Worm (Caenorhabditis elegans) whole organism, L4 larva: ENCODE data around the gene str-73.
"Not testable (repeated sequence)": the region's sequence is repeated elsewhere in the genome, so short reads cannot be mapped to it uniquely, and the experiment has no call there.

ENCODE experiments used
- F37D6.2 ChIP-seq: sonication (generic microtip); optimal IDR thresholded peaks from 2 replicates; lab custom pipeline; 2016; ENCODE audit warnings: mild to moderate bottlenecking, missing genetic modification characterization, missing compliant biosample characterization
- Y75B8A.6 ChIP-seq: fragments of 200-800 bp; sonication (Bioruptor generic); IDR thresholded peaks from 2 replicates; pipeline ENCODE4 v1.3.6; 2022; ENCODE audit warnings: missing genetic modification reagents, missing genetic modification characterization, missing compliant biosample characterization
- ZK337.2 ChIP-seq: fragments of 200-800 bp; sonication (Bioruptor generic); IDR thresholded peaks from 2 replicates; pipeline ENCODE4 v1.3.6; 2022; ENCODE audit warnings: missing genetic modification reagents, missing genetic modification characterization, missing compliant biosample characterization
- aha-1 ChIP-seq: fragments of 150-350 bp; peaks from one replicate; lab custom pipeline; 2014; ENCODE audit warnings: missing biosample characterization, missing genetic modification characterization
- aly-2 ChIP-seq: sonication (generic microtip); optimal IDR thresholded peaks from 2 replicates; lab custom pipeline; 2018; ENCODE audit warnings: missing biosample characterization, missing genetic modification characterization
- arid-1 ChIP-seq: fragments of 200-800 bp; sonication (Bioruptor generic); conservative IDR thresholded peaks from 2 replicates; pipeline ENCODE4 v1.3.6; 2022; ENCODE audit warnings: missing genetic modification reagents, missing genetic modification characterization, missing compliant biosample characterization
- ceh-20 ChIP-seq: fragments of 200-800 bp; sonication (Bioruptor generic); IDR thresholded peaks from 2 replicates; pipeline ENCODE4 v1.3.6; 2022; ENCODE audit warnings: missing genetic modification reagents, missing genetic modification characterization, missing compliant biosample characterization
- ceh-62 ChIP-seq: sonication (generic microtip); optimal IDR thresholded peaks from 2 replicates; lab custom pipeline; 2017; ENCODE audit warnings: missing biosample characterization, missing genetic modification characterization
- ces-1 ChIP-seq: fragments of 150-350 bp; sonication (generic microtip); optimal IDR thresholded peaks from 4 replicates; lab custom pipeline; 2014; ENCODE audit warnings: missing biosample characterization, missing genetic modification reagents, missing genetic modification characterization
- ctbp-1 ChIP-seq: fragments of 200-800 bp; sonication (Bioruptor generic); IDR thresholded peaks from 2 replicates; pipeline ENCODE4 v1.3.6; 2022; ENCODE audit warnings: missing genetic modification reagents, missing genetic modification characterization, missing compliant biosample characterization
- daf-8 ChIP-seq: fragments of 200-800 bp; sonication (Bioruptor generic); IDR thresholded peaks from 2 replicates; pipeline ENCODE4 v1.3.6; 2022; ENCODE audit warnings: missing genetic modification characterization, missing compliant biosample characterization
- dmd-6 ChIP-seq: fragments of 200-800 bp; sonication (Bioruptor generic); IDR thresholded peaks from 2 replicates; pipeline ENCODE4 v1.3.6; 2022; ENCODE audit warnings: missing genetic modification reagents, missing genetic modification characterization, missing compliant biosample characterization
- duxl-1 ChIP-seq: sonication (generic microtip); optimal IDR thresholded peaks from 2 replicates; lab custom pipeline; 2016; ENCODE audit warnings: mild to moderate bottlenecking, missing genetic modification characterization, moderate library complexity, missing compliant biosample characterization; ENCODE audit not compliant: poor library complexity
- fkh-10 ChIP-seq: fragments of 150-350 bp; optimal IDR thresholded peaks from 2 replicates; lab custom pipeline; 2014; ENCODE audit warnings: missing biosample characterization, missing genetic modification reagents, missing genetic modification characterization
- hlh-11 ChIP-seq: fragments of 200-800 bp; sonication (Bioruptor generic); optimal IDR thresholded peaks from 2 replicates; lab custom pipeline; 2018; ENCODE audit warnings: mild to moderate bottlenecking, missing genetic modification characterization, missing compliant biosample characterization
- madf-5 ChIP-seq, 2 experiments: fragments of 200-800 bp; sonication (Bioruptor generic); IDR thresholded peaks; 2 replicates each; pipeline ENCODE4 v1.3.6; 2022; ENCODE audit warnings: missing compliant biosample characterization in 2 of 2, missing genetic modification characterization in 2 of 2
- mdt-29 ChIP-seq: fragments of 200-800 bp; sonication (Bioruptor generic); IDR thresholded peaks from 2 replicates; pipeline ENCODE4 v1.3.6; 2022; ENCODE audit warnings: missing genetic modification reagents, missing genetic modification characterization, missing compliant biosample characterization
- mxl-3 ChIP-seq: fragments of 200-800 bp; sonication (Bioruptor generic); optimal IDR thresholded peaks from 2 replicates; lab custom pipeline; 2018; ENCODE audit warnings: mild to moderate bottlenecking, missing genetic modification characterization, missing compliant biosample characterization
- nhr-102 ChIP-seq: sonication (generic microtip); optimal IDR thresholded peaks from 2 replicates; lab custom pipeline; 2016; ENCODE audit warnings: mild to moderate bottlenecking, missing genetic modification characterization, moderate library complexity, missing compliant biosample characterization
- nhr-28 ChIP-seq: fragments of 150-350 bp; optimal IDR thresholded peaks from 2 replicates; lab custom pipeline; 2014; ENCODE audit warnings: missing biosample characterization, missing genetic modification characterization
- nhr-42 ChIP-seq: fragments of 200-800 bp; sonication (Bioruptor generic); IDR thresholded peaks from 2 replicates; pipeline ENCODE4 v1.3.6; 2022; ENCODE audit warnings: missing genetic modification characterization, missing compliant biosample characterization
- nhr-76 ChIP-seq: fragments of 150-350 bp; optimal IDR thresholded peaks from 2 replicates; lab custom pipeline; 2014; ENCODE audit warnings: missing biosample characterization, missing genetic modification characterization
- nhr-77 ChIP-seq: fragments of 150-350 bp; optimal IDR thresholded peaks from 2 replicates; lab custom pipeline; 2014; ENCODE audit warnings: missing biosample characterization, missing genetic modification characterization
- pqm-1 ChIP-seq: sonication (generic microtip); optimal IDR thresholded peaks from 2 replicates; lab custom pipeline; 2017; ENCODE audit warnings: missing biosample characterization, missing genetic modification characterization
- spr-3 ChIP-seq: fragments of 200-800 bp; sonication (Bioruptor generic); optimal IDR thresholded peaks from 2 replicates; lab custom pipeline; 2018; ENCODE audit warnings: mild to moderate bottlenecking, missing genetic modification characterization, missing compliant biosample characterization
- tra-1 ChIP-seq: fragments of 200-800 bp; sonication (Bioruptor generic); IDR thresholded peaks from 2 replicates; pipeline ENCODE4 v1.3.6; 2022; ENCODE audit warnings: missing genetic modification reagents, missing genetic modification characterization, missing compliant biosample characterization
- unc-130 ChIP-seq: sonication (generic microtip); optimal IDR thresholded peaks from 2 replicates; lab custom pipeline; 2016; ENCODE audit warnings: missing genetic modification reagents, missing genetic modification characterization, missing compliant biosample characterization
- unc-62 ChIP-seq, 3 experiments: fragments of 150-350 bp in 1 of 3; sonication (generic microtip); optimal IDR thresholded peaks in 2 of 3; peaks in 1 of 3; 1 replicate in 1 of 3; 2 replicates in 2 of 3; lab custom pipeline; 2014 to 2017; ENCODE audit warnings: missing biosample characterization in 3 of 3, missing genetic modification characterization in 3 of 3, missing genetic modification reagents in 3 of 3, missing genotype in 1 of 3
- zfp-2 ChIP-seq: sonication (generic microtip); optimal IDR thresholded peaks from 2 replicates; lab custom pipeline; 2016; ENCODE audit warnings: mild to moderate bottlenecking, missing genetic modification characterization, missing compliant biosample characterization

The str-73 gene

DNA sequence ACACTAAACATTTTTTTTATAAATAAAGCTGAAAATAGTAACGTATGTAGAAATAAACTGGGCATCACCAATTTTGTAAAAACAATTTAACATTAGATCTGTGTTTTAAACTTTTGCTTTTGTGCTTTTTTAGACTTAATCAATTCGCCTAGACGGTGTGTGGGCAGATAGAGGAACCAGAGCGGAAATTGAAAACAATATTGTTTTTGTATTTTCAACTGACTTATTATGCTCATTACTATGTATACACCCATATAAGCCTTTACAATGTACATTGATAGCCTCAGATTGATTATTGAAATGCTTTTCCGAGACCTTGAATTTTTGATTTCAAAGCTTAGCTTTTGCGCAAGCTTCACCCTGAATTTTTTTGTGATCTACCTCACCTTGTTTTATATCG, at the start of gene str-73:
Gene str-73, plus strand, starts transcription at position 301 of the 400 bp plus-strand sequence.
- no peak for TF ChIP-seq zfp-2 (tag; lab: Kevin White, UChicago)
- TF ChIP-seq daf-8 (GFP tag; lab: Robert Waterston, UW) = no peak
- no peak for TF ChIP-seq aly-2 (tag; lab: Kevin White, UChicago)
- TF ChIP-seq F37D6.2 = no peak
- no peak for TF ChIP-seq ZK337.2 (GFP tag; lab: Robert Waterston, UW)
- no peak for TF ChIP-seq mxl-3 (GFP tag; lab: Kevin White, UChicago)
- no peak for TF ChIP-seq nhr-28 (tag; lab: Kevin White, UChicago)
- TF ChIP-seq ces-1 (GFP tag; lab: Kevin White, UChicago) = no peak

DNA sequence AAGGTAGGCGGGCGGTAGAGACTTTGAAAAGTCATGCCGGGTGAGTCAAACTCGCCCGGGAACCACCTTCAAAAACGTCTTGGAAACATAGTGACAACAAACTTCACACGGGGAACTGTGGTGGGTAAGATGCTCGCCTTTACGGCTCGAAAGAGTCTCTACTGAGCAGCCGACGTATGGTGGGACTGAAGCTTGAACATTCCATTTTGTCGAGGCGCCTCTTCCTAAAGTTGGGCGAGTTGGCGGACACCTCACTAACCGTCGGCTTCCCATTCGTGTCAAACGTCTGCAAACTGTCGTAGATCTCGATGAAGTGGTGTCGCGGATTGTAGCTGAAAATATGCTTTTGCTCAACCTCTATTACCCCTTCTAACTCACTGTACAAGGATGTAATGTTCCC, 47.1 kb upstream of the str-73 start:
- TF ChIP-seq ceh-20 (GFP tag; lab: Robert Waterston, UW) (no peak), aha-1 (peak; percentile 94)

DNA sequence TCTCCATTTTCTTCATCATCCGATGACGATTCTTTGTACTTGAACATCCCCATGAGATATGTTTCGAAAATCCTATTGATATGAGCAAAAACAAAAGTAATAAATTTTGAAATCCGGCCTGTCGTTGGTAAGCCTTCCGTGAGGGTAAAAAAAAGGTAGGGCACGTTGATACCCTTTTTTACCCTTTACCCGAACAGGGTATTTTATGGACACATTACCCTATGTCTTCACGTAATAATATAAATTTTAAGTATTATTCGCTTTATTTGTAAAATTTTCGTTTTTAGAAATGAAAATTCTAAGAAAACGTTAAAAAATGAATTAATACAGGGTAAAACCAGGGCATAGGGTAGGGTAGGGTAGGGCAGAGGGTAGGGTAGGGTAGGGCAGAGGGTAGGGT, 46.3 kb upstream of the str-73 start, which contains the start of gene F13A7.7:
Gene F13A7.7, minus strand, starts transcription at position 101 of the 400 bp plus-strand sequence.
- not testable (repeated sequence) for TF ChIP-seq spr-3 (GFP tag; lab: Kevin White, UChicago); nhr-76 (tag; lab: Kevin White, UChicago); madf-5 (GFP tag; IDR thresholded peaks at IDR 0.05; lab: Robert Waterston, UW)

DNA sequence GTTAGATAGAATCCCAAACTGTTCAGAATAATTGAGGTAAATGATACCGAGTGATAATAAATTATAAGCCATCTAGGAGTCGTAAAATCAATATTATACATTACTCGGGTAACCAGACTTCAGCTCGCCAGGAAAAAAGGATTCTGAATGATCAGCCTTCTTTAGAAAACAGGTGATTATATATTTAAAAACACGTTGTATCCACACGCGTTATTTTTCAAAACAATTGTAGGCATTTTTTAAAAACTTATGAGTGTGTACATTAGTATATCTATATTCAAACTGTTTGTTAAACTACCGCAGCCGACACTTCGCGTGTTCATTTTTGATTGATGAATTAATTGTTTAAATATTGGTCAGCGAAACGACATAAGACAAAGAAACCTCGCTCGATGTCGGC, 41.8 kb upstream of the str-73 start, which contains the start of gene sri-65:
Gene sri-65, minus strand, starts transcription at position 101 of the 400 bp plus-strand sequence.
- TF ChIP-seq ZK337.2 (GFP tag; lab: Robert Waterston, UW) = no peak
- TF ChIP-seq unc-62 (GFP tag; optimal IDR thresholded peaks at IDR 0.05 in 1 of 2; lab: Kevin White, UChicago) = peak in 1 of 2 experiments; percentile 62
- TF ChIP-seq unc-62 (tag; optimal IDR thresholded peaks at IDR 0.05; lab: Kevin White, UChicago) = no peak

DNA sequence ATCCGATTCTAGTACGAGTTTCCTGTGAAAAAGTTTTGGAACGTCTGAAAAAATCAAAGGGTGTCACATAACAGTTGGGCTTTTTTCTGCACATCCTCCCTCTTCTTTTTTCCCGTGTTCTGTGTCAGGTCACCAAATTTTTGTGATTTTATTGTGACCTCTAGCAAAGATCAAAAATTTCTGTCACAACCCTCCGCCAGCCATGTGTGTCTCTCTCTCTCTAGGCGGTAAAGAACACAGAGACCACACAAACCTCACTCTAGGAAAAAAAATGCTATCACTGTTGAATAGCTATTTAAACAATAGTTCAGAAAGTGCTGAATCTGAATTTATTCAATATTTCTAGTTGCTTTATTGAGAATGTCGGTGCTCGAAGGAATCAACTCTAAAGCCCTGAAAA, 39.4 kb upstream of the str-73 start, which contains the start of gene gst-44:
Gene gst-44, plus strand, starts transcription at position 237 of the 400 bp plus-strand sequence.
- peak; percentile 86 for TF ChIP-seq dmd-6
- peak; percentile 95 for TF ChIP-seq nhr-102
- peak; percentile 67 for TF ChIP-seq mxl-3 (GFP tag; lab: Kevin White, UChicago)
- TF ChIP-seq arid-1 (GFP tag; lab: Robert Waterston, UW) = no peak
- TF ChIP-seq duxl-1 (tag; lab: Kevin White, UChicago) = no peak
- no peak for TF ChIP-seq Y75B8A.6 (GFP tag; lab: Robert Waterston, UW)
- TF ChIP-seq nhr-77 (tag; lab: Kevin White, UChicago) = peak; percentile 11
- peak; percentile 45 for TF ChIP-seq hlh-11
- TF ChIP-seq pqm-1 = peak; percentile 31
- TF ChIP-seq tra-1 (GFP tag; lab: Robert Waterston, UW) = no peak
- peak; percentile 88 for TF ChIP-seq nhr-28 (tag; lab: Kevin White, UChicago)
- TF ChIP-seq, all 104 proteins: peak for 7

DNA sequence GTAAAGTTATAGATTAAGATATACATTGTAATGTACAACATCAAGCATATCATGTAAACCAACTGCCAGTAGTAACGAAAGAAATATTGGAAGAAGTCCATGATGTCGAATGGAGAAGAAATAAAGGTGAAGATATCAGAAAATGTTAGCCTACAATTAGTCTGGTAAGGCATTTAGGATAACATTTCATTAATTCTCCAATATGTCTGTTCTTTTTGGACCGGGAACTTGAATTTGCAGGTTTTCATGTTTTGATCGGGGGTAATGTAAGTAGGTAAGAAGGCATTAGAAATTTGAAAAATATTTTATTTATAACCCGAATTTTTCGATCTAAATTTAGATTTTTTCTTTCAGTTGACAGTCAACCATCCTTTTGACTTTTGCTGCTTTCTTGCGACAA, 36.3 kb upstream of the str-73 start, which contains the start of gene srd-63:
Gene srd-63, minus strand, starts transcription at position 101 of the 400 bp plus-strand sequence.
- TF ChIP-seq mdt-29 (GFP tag; lab: Robert Waterston, UW) (no peak), nhr-42 (no peak), fkh-10 (GFP tag; lab: Kevin White, UChicago) (no peak), aly-2 (tag; lab: Kevin White, UChicago) (no peak), unc-130 (GFP tag; lab: Kevin White, UChicago) (no peak), ceh-62 (no peak), ctbp-1 (GFP tag; lab: Robert Waterston, UW) (no peak)
